Worm (Caenorhabditis elegans): ENCODE data around the gene H38K22.9.

DNA sequence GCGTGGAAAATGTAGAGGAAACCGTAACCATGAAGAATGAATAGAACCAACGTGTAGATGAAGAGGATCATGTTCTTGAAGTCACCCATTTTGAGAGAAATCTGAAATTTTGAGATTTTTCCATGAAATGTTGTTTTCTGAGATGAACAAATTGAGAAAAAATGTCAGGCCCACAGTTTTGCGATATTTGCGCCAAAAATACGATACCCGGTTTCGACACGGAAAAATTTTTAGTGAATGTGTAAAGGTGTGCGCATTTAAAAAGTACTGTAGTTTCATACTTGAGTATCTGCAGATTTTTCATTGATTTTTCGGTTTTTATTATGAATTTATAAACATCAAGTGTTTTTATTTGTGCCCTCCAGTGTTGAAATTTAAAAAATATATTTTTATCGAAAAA is 21.7 kb upstream of the H38K22.9 start, which contains the start of gene R10E4.9:
- TF ChIP-seq daf-12 (tag; optimal IDR thresholded peaks at IDR 0.05) (no peak), nhr-237 (tag; optimal IDR thresholded peaks at IDR 0.05) (no peak), nhr-25 (tag; optimal IDR thresholded peaks at IDR 0.05) (no peak), nhr-11 (tag; optimal IDR thresholded peaks at IDR 0.05) (no peak), egl-27 (tag; optimal IDR thresholded peaks at IDR 0.05) (no peak), nhr-28 (tag; optimal IDR thresholded peaks at IDR 0.05) (no peak), jun-1 (tag; optimal IDR thresholded peaks at IDR 0.05) (no peak), ceh-82 (tag; optimal IDR thresholded peaks at IDR 0.05) (no peak), nhr-76 (tag; optimal IDR thresholded peaks at IDR 0.05) (no peak), snpc-4 (tag; optimal IDR thresholded peaks at IDR 0.05) (no peak), skn-1 (tag; optimal IDR thresholded peaks at IDR 0.05) (no peak)
